Worm (Caenorhabditis elegans) whole organism, L4/young adult: ENCODE data around the gene mms-19.

ENCODE experiments used
- W03F9.2 ChIP-seq: fragments of 150-350 bp; optimal IDR thresholded peaks from 2 replicates; lab custom pipeline; 2014; ENCODE audit warnings: missing biosample characterization, missing genetic modification characterization
- him-1 ChIP-seq: sonication (generic microtip); optimal IDR thresholded peaks from 2 replicates; lab custom pipeline; 2016; ENCODE audit warnings: missing genotype, missing genetic modification reagents, missing genetic modification characterization, missing compliant biosample characterization

- TF ChIP-seq him-1 (tag; lab: Kevin White, UChicago) (no peak), W03F9.2 (tag; lab: Kevin White, UChicago) (no peak)
Observed at ce11 chrV:5558590-5558989, 44.4 kb downstream of the mms-19 start, which contains the start of gene glb-5.
